Fruit fly (Drosophila melanogaster): ENCODE measurements around the gene Rac1.

The Rac1 gene

dm6 chr3L:1313039-1313766, 10.7 kb upstream of the Rac1 start, which contains the start of the genes sturkopf and Herc4 (continued):
- TF ChIP-seq Nf-YC (tag; optimal IDR thresholded peaks at IDR 0.05) (peak; percentile 84), CG32772 (GFP tag; IDR thresholded peaks at IDR 0.05) (no peak; the same call in 1 of the 2 replicates), CG17568 (GFP tag; optimal IDR thresholded peaks at IDR 0.05) (no peak), D19A (tag; optimal IDR thresholded peaks at IDR 0.05) (no peak), CG6175 (GFP tag; IDR thresholded peaks at IDR 0.05) (no peak), CG11456 (GFP tag; IDR thresholded peaks at IDR 0.05) (peak; percentile 90), Spps (tag; optimal IDR thresholded peaks at IDR 0.05) (no peak), CG16779 (GFP tag; IDR thresholded peaks at IDR 0.05) (no peak), dm (GFP tag; optimal IDR thresholded peaks at IDR 0.05) (peak; percentile 75), CG17829 (tag; optimal IDR thresholded peaks at IDR 0.05) (peak; percentile 67), hth (optimal IDR thresholded peaks at IDR 0.05) (no peak), maf-S (GFP tag; optimal IDR thresholded peaks at IDR 0.05) (peak; percentile 73), CG17802 (tag; optimal IDR thresholded peaks at IDR 0.05) (no peak), slp2 (GFP tag; optimal IDR thresholded peaks at IDR 0.05) (peak; percentile 77), mirr (GFP tag; optimal IDR thresholded peaks at IDR 0.05) (peak; percentile 34), CG14441 (GFP tag; IDR thresholded peaks at IDR 0.05) (peak; percentile 50), Ets65A (GFP tag) (peak; percentile 98), CG9727 (GFP tag; optimal IDR thresholded peaks at IDR 0.05) (peak; percentile 82), z (GFP tag; IDR thresholded peaks at IDR 0.05) (no peak), Neu2 (GFP tag; optimal IDR thresholded peaks at IDR 0.05; ENCODE audit: borderline replicate concordance) (no peak), row (GFP tag; IDR thresholded peaks at IDR 0.05) (peak; percentile 88), CG10959 (GFP tag; IDR thresholded peaks at IDR 0.05) (no peak), D19B (GFP tag; optimal IDR thresholded peaks at IDR 0.05) (peak; percentile 82), trh (GFP tag; optimal IDR thresholded peaks at IDR 0.05) (peak; percentile 48), Pdp1 (GFP tag; optimal IDR thresholded peaks at IDR 0.05) (peak; percentile 60 to 87), bowl (GFP tag; IDR thresholded peaks at IDR 0.05) (no peak), CG31388 (GFP tag; optimal IDR thresholded peaks at IDR 0.05) (no peak), Fer2 (tag; optimal IDR thresholded peaks at IDR 0.05) (peak; percentile 31), ase (GFP tag; IDR thresholded peaks at IDR 0.05) (peak; percentile 60; the same call in 2 of the 3 replicates), BEAF-32 (GFP tag; optimal IDR thresholded peaks at IDR 0.05) (peak; percentile 36), Hey (tag; optimal IDR thresholded peaks at IDR 0.05) (no peak), gfzf (GFP tag; optimal IDR thresholded peaks at IDR 0.05) (peak; percentile 46), Chrac-16 (GFP tag; optimal IDR thresholded peaks at IDR 0.05) (peak; percentile 57), CG4424 (GFP tag; optimal IDR thresholded peaks at IDR 0.05) (peak; percentile 71), HmgZ (tag; optimal IDR thresholded peaks at IDR 0.05) (peak; percentile 30), toy (GFP tag; IDR thresholded peaks at IDR 0.05) (peak; percentile 18; the same call in 1 of the 2 replicates), rib (GFP tag; IDR thresholded peaks at IDR 0.05) (peak; percentile 21; the same call in 1 of the 2 replicates), Nf-YA (GFP tag; IDR thresholded peaks at IDR 0.05) (no peak), gem (tag; optimal IDR thresholded peaks at IDR 0.05) (peak; percentile 88), CG4282 (GFP tag; optimal IDR thresholded peaks at IDR 0.05) (no peak), CG7556 (GFP tag; optimal IDR thresholded peaks at IDR 0.05) (peak; percentile 92), B-H1 (GFP tag; IDR thresholded peaks at IDR 0.05) (peak; percentile 16; the same call in 1 of the 3 replicates), pita (GFP tag; optimal IDR thresholded peaks at IDR 0.05) (no peak), CG4404 (GFP tag; IDR thresholded peaks at IDR 0.05) (no peak), CG31365 (tag; optimal IDR thresholded peaks at IDR 0.05) (no peak), ato (GFP tag; IDR thresholded peaks at IDR 0.05; ENCODE audit: partially characterized antibody) (no peak), CG18262 (tag; optimal IDR thresholded peaks at IDR 0.05) (peak; percentile 84), ERR (GFP tag; optimal IDR thresholded peaks at IDR 0.05) (peak; percentile 74), CG30020 (tag; optimal IDR thresholded peaks at IDR 0.05) (peak; percentile 62), knrl (GFP tag; IDR thresholded peaks at IDR 0.05; ENCODE audit: partially characterized antibody) (no peak), Hr39 (optimal IDR thresholded peaks at IDR 0.05) (no peak)

Data from whole organism, embryonic.